Worm (Caenorhabditis elegans) whole organism, L4 larva: ENCODE results near the gene fbxa-45.

Source experiments
- D1046.2 ChIP-seq: fragments of 200-800 bp; sonication (Bioruptor generic); IDR thresholded peaks from 2 replicates; pipeline ENCODE4 v1.3.6; 2022; ENCODE audit warnings: missing genetic modification characterization, missing compliant biosample characterization
- T20F7.1 ChIP-seq: fragments of 200-800 bp; sonication (Bioruptor generic); optimal IDR thresholded peaks from 2 replicates; lab custom pipeline; 2018; ENCODE audit warnings: mild to moderate bottlenecking, missing genetic modification characterization, missing compliant biosample characterization
- Y105C5A.15 ChIP-seq: fragments of 200-800 bp; sonication (Bioruptor generic); IDR thresholded peaks from 2 replicates; pipeline ENCODE4 v1.3.6; 2022; ENCODE audit warnings: missing genetic modification characterization, missing compliant biosample characterization
- ama-1 ChIP-seq: fragments of 150-350 bp; optimal IDR thresholded peaks from 2 replicates; lab custom pipeline; 2014; ENCODE audit warnings: inconsistent platforms, mixed read lengths
- attf-4 ChIP-seq: sonication (generic microtip); optimal IDR thresholded peaks from 3 replicates; lab custom pipeline; 2017; ENCODE audit warnings: missing biosample characterization, missing genetic modification characterization
- ceh-20 ChIP-seq: fragments of 200-800 bp; sonication (Bioruptor generic); IDR thresholded peaks from 2 replicates; pipeline ENCODE4 v1.3.6; 2022; ENCODE audit warnings: missing genetic modification reagents, missing genetic modification characterization, missing compliant biosample characterization
- daf-12 ChIP-seq: fragments of 150-350 bp; optimal IDR thresholded peaks from 2 replicates; lab custom pipeline; 2014; ENCODE audit warnings: missing biosample characterization, missing genetic modification reagents, missing genetic modification characterization
- dpl-1 ChIP-seq: fragments of 150-350 bp; optimal IDR thresholded peaks from 2 replicates; lab custom pipeline; 2014; ENCODE audit warnings: missing biosample characterization, missing genetic modification reagents, missing genetic modification characterization
- egl-27 ChIP-seq: sonication (generic microtip); optimal IDR thresholded peaks from 3 replicates; lab custom pipeline; 2017; ENCODE audit warnings: missing biosample characterization, missing genetic modification reagents, missing genetic modification characterization
- gei-8 ChIP-seq: fragments of 200-800 bp; sonication (Bioruptor generic); optimal IDR thresholded peaks from 2 replicates; lab custom pipeline; 2018; ENCODE audit warnings: mild to moderate bottlenecking, missing genetic modification characterization, missing compliant biosample characterization
- mdl-1 ChIP-seq, 2 experiments: fragments of 150-350 bp in 1 of 2; sonication (generic microtip) in 1 of 2; optimal IDR thresholded peaks; 2 replicates each; lab custom pipeline; 2014 to 2017; ENCODE audit warnings: missing biosample characterization in 2 of 2, missing genetic modification characterization in 2 of 2
- nhr-11 ChIP-seq: fragments of 150-350 bp; optimal IDR thresholded peaks from 2 replicates; lab custom pipeline; 2014; ENCODE audit warnings: missing biosample characterization, missing genetic modification characterization
- snpc-4 ChIP-seq: fragments of 150-350 bp; optimal IDR thresholded peaks from 2 replicates; lab custom pipeline; 2014; ENCODE audit warnings: missing biosample characterization, missing genetic modification characterization
- unc-62 ChIP-seq, 3 experiments: fragments of 150-350 bp in 1 of 3; sonication (generic microtip); optimal IDR thresholded peaks in 2 of 3; peaks in 1 of 3; 1 replicate in 1 of 3; 2 replicates in 2 of 3; lab custom pipeline; 2014 to 2017; ENCODE audit warnings: missing biosample characterization in 3 of 3, missing genetic modification characterization in 3 of 3, missing genetic modification reagents in 3 of 3, missing genotype in 1 of 3

ce11 chrV:16909871-16910270 lies 10.6 kb upstream of the fbxa-45 start, which contains the start of gene F09C6.16:
- TF ChIP-seq D1046.2 (GFP tag; lab: Robert Waterston, UW) (no peak), mdl-1 (tag; optimal IDR thresholded peaks at IDR 0.05; lab: Kevin White, UChicago) (no peak), unc-62 (GFP tag; optimal IDR thresholded peaks at IDR 0.05 in 1 of 2; lab: Kevin White, UChicago) (peak in 1 of 2 experiments; percentile 6), unc-62 (tag; optimal IDR thresholded peaks at IDR 0.05; lab: Kevin White, UChicago) (no peak), attf-4 (tag; lab: Kevin White, UChicago) (no peak), ceh-20 (GFP tag; lab: Robert Waterston, UW) (no peak), egl-27 (tag; lab: Kevin White, UChicago) (no peak), daf-12 (tag; lab: Kevin White, UChicago) (no peak), T20F7.1 (GFP tag; lab: Kevin White, UChicago) (no peak), ama-1 (no peak), snpc-4 (tag; lab: Kevin White, UChicago) (no peak), dpl-1 (GFP tag; lab: Kevin White, UChicago) (no peak), gei-8 (GFP tag; lab: Kevin White, UChicago) (no peak), nhr-11 (tag; lab: Kevin White, UChicago) (no peak), Y105C5A.15 (GFP tag; lab: Robert Waterston, UW) (no peak)
